Fruit fly (Drosophila melanogaster): Measurements from ENCODE around the gene Karybeta3.

Gene Karybeta3

dm6 chr3R:4649880-4650493 lies 1.0 kb downstream of the Karybeta3 start:
- TF ChIP-seq CG13204 (GFP tag; optimal IDR thresholded peaks at IDR 0.05) (no peak), CG4496 (GFP tag; IDR thresholded peaks at IDR 0.05) (peak; percentile 41; the same call in 1 of the 3 replicates)

dm6 chr3R:4654557-4655273 lies 5.7 kb downstream of the Karybeta3 start, which contains the start of gene spartin:
Gene spartin, plus strand, starts transcription at chr3R:4654800.
- TF ChIP-seq CG8301 (tag; optimal IDR thresholded peaks at IDR 0.05): no peak
- no peak for TF ChIP-seq Snoo (tag; optimal IDR thresholded peaks at IDR 0.05)
- TF ChIP-seq Pif1A (GFP tag; optimal IDR thresholded peaks at IDR 0.05): no peak
- no peak for TF ChIP-seq Ets98B (GFP tag; IDR thresholded peaks at IDR 0.05)
- no peak for TF ChIP-seq CG34367 (tag; optimal IDR thresholded peaks at IDR 0.05)
- peak; percentile 25 for TF ChIP-seq Pif1B (GFP tag; optimal IDR thresholded peaks at IDR 0.05)
- no peak for TF ChIP-seq rn (GFP tag; IDR thresholded peaks at IDR 0.05)
- no peak for TF ChIP-seq gl (tag; optimal IDR thresholded peaks at IDR 0.05)
- no peak for TF ChIP-seq CG4496 (GFP tag; IDR thresholded peaks at IDR 0.05)
- no peak for TF ChIP-seq CG14655 (GFP tag; optimal IDR thresholded peaks at IDR 0.05)
- peak; percentile 37 for TF ChIP-seq EcR (GFP tag; optimal IDR thresholded peaks at IDR 0.05)
- peak; percentile 1 for TF ChIP-seq CG15710 (tag; optimal IDR thresholded peaks at IDR 0.05)
- TF ChIP-seq CG10348 (GFP tag; IDR thresholded peaks at IDR 0.05): no peak
- TF ChIP-seq CG8159 (tag; optimal IDR thresholded peaks at IDR 0.05): no peak
- TF ChIP-seq CG32121 (GFP tag; IDR thresholded peaks at IDR 0.05): no peak
- peak; percentile 23; the same call in 1 of the 2 replicates for TF ChIP-seq CG12605 (GFP tag; IDR thresholded peaks at IDR 0.05)
- no peak for TF ChIP-seq fd96Ca (GFP tag; IDR thresholded peaks at IDR 0.05)

- TF ChIP-seq CG4496 (GFP tag; IDR thresholded peaks at IDR 0.05) (peak; percentile 88), rn (GFP tag; IDR thresholded peaks at IDR 0.05) (no peak), Ets98B (GFP tag; IDR thresholded peaks at IDR 0.05) (peak; percentile 65; the same call in 1 of the 2 replicates), CG12605 (GFP tag; IDR thresholded peaks at IDR 0.05) (peak; percentile 71), CG15710 (tag; optimal IDR thresholded peaks at IDR 0.05) (peak; percentile 32), gl (tag; optimal IDR thresholded peaks at IDR 0.05) (peak; percentile 35), CG32121 (GFP tag; IDR thresholded peaks at IDR 0.05) (peak; percentile 56), CG13204 (GFP tag; optimal IDR thresholded peaks at IDR 0.05) (no peak), Pif1A (GFP tag; optimal IDR thresholded peaks at IDR 0.05) (peak; percentile 11), EcR (GFP tag; optimal IDR thresholded peaks at IDR 0.05) (peak; percentile 49), fd96Ca (GFP tag; IDR thresholded peaks at IDR 0.05) (no peak; the same call in 2 of the 3 replicates), CG14655 (GFP tag; optimal IDR thresholded peaks at IDR 0.05) (no peak), D1 (tag; optimal IDR thresholded peaks at IDR 0.05) (peak; percentile 63), CG9948 (tag; optimal IDR thresholded peaks at IDR 0.05) (peak; percentile 11), CG8301 (tag; optimal IDR thresholded peaks at IDR 0.05) (no peak), Snoo (tag; optimal IDR thresholded peaks at IDR 0.05) (peak; percentile 45), Pif1B (GFP tag; optimal IDR thresholded peaks at IDR 0.05) (peak; percentile 27), CG17806 (tag; optimal IDR thresholded peaks at IDR 0.05) (no peak), CG10348 (GFP tag; IDR thresholded peaks at IDR 0.05) (no peak), CG8159 (tag; optimal IDR thresholded peaks at IDR 0.05) (peak; percentile 17), CG34367 (tag; optimal IDR thresholded peaks at IDR 0.05) (no peak)
These were observed 10.3 kb downstream of the Karybeta3 start, which contains the start of gene smash for dm6 chr3R:4658991-4659933. Gene smash, plus strand, starts transcription at chr3R:4659579.

dm6 chr3R:4659934-4660353 lies 11.0 kb downstream of the Karybeta3 start:
- TF ChIP-seq gl (tag; optimal IDR thresholded peaks at IDR 0.05) (no peak), CG12605 (GFP tag; IDR thresholded peaks at IDR 0.05) (0 out of 2 replicates have a peak, but pooled peaks have one; percentile 2)

dm6 chr3R:4661640-4662039 lies 12.7 kb downstream of the Karybeta3 start:
- TF ChIP-seq CG32121 (GFP tag; IDR thresholded peaks at IDR 0.05) (peak; percentile 29; the same call in 1 of the 2 replicates), fd96Ca (GFP tag; IDR thresholded peaks at IDR 0.05) (peak; percentile 37; the same call in 1 of the 3 replicates), Ets98B (GFP tag; IDR thresholded peaks at IDR 0.05) (no peak)

dm6 chr3R:4663068-4663467 lies 14.1 kb downstream of the Karybeta3 start:
- TF ChIP-seq CG9948 (tag; optimal IDR thresholded peaks at IDR 0.05) (peak; percentile 58), CG32121 (GFP tag; IDR thresholded peaks at IDR 0.05) (peak; percentile 83), fd96Ca (GFP tag; IDR thresholded peaks at IDR 0.05) (no peak), Pif1B (GFP tag; optimal IDR thresholded peaks at IDR 0.05) (peak; percentile 37), CG34367 (tag; optimal IDR thresholded peaks at IDR 0.05) (peak; percentile 21), rn (GFP tag; IDR thresholded peaks at IDR 0.05) (peak; percentile 43; the same call in 1 of the 2 replicates), CG14655 (GFP tag; optimal IDR thresholded peaks at IDR 0.05) (peak; percentile 77), EcR (GFP tag; optimal IDR thresholded peaks at IDR 0.05) (no peak), CG10348 (GFP tag; IDR thresholded peaks at IDR 0.05) (no peak), CG15710 (tag; optimal IDR thresholded peaks at IDR 0.05) (peak; percentile 46), CG8301 (tag; optimal IDR thresholded peaks at IDR 0.05) (peak; percentile 79), Snoo (tag; optimal IDR thresholded peaks at IDR 0.05) (peak; percentile 24), CG12605 (GFP tag; IDR thresholded peaks at IDR 0.05) (peak; percentile 42; the same call in 1 of the 2 replicates), gl (tag; optimal IDR thresholded peaks at IDR 0.05) (peak; percentile 31), Pif1A (GFP tag; optimal IDR thresholded peaks at IDR 0.05) (peak; percentile 70), CG17806 (tag; optimal IDR thresholded peaks at IDR 0.05) (peak; percentile 72), D1 (tag; optimal IDR thresholded peaks at IDR 0.05) (peak; percentile 66), Ets98B (GFP tag; IDR thresholded peaks at IDR 0.05) (peak; percentile 69), CG4496 (GFP tag; IDR thresholded peaks at IDR 0.05) (peak; percentile 88), CG8159 (tag; optimal IDR thresholded peaks at IDR 0.05) (peak; percentile 74), CG13204 (GFP tag; optimal IDR thresholded peaks at IDR 0.05) (no peak)
